Worm (Caenorhabditis elegans) whole organism, young adult: ENCODE data around the gene epg-4.

Experiments used
- ama-1 ChIP-seq, 3 experiments: fragments of 150-350 bp in 1 of 3; sonication (generic microtip) in 2 of 3; optimal IDR thresholded peaks; 2 replicates each; lab custom pipeline; 2014 to 2018; ENCODE audit warnings: missing biosample characterization in 2 of 3, missing genetic modification characterization in 2 of 3, missing genetic modification reagents in 2 of 3
- bed-1 ChIP-seq: fragments of 200-800 bp; sonication (Bioruptor generic); IDR thresholded peaks from 2 replicates; pipeline ENCODE4 v1.3.6; 2022; ENCODE audit warnings: missing genetic modification reagents, missing genetic modification characterization, missing compliant biosample characterization
- ceh-58 ChIP-seq: fragments of 200-800 bp; sonication (Bioruptor generic); IDR thresholded peaks from 2 replicates; pipeline ENCODE4 v1.3.6; 2022; ENCODE audit warnings: missing genetic modification characterization, missing compliant biosample characterization
- chd-7 ChIP-seq: sonication (generic microtip); optimal IDR thresholded peaks from 2 replicates; lab custom pipeline; 2016; ENCODE audit warnings: mild to moderate bottlenecking, missing genetic modification characterization, moderate library complexity, missing compliant biosample characterization
- gei-17 ChIP-seq: fragments of 200-800 bp; sonication (Bioruptor generic); optimal IDR thresholded peaks from 2 replicates; lab custom pipeline; 2018; ENCODE audit warnings: mild to moderate bottlenecking, missing genetic modification characterization, missing compliant biosample characterization
- nfya-1 ChIP-seq: sonication (generic microtip); optimal IDR thresholded peaks from 2 replicates; lab custom pipeline; 2017; ENCODE audit warnings: antibody characterized with exemption, missing compliant biosample characterization, missing genetic modification characterization, borderline replicate concordance; ENCODE audit not compliant: insufficient read depth
- pha-4 ChIP-seq: fragments of 150-350 bp; sonication (generic microtip); optimal IDR thresholded peaks from 2 replicates; lab custom pipeline; 2014; ENCODE audit warnings: missing biosample characterization, missing genetic modification reagents, missing genetic modification characterization
- rec-8 ChIP-seq, 2 experiments: sonication (generic microtip); optimal IDR thresholded peaks; 2 replicates each; lab custom pipeline; 2016; ENCODE audit warnings: mild to moderate bottlenecking in 2 of 2, missing genetic modification characterization in 2 of 2, missing genetic modification reagents in 2 of 2, missing genotype in 2 of 2, missing biosample characterization in 1 of 2, missing compliant biosample characterization in 1 of 2, moderate library complexity in 1 of 2
- snpc-1.1 ChIP-seq: sonication (generic microtip); optimal IDR thresholded peaks from 2 replicates; lab custom pipeline; 2017; ENCODE audit warnings: missing genetic modification characterization, mild to moderate bottlenecking, missing compliant biosample characterization, antibody characterized with exemption, moderate library complexity, missing genotype, missing genetic modification reagents; ENCODE audit not compliant: insufficient read depth
- unc-130 ChIP-seq: sonication (generic microtip); optimal IDR thresholded peaks from 2 replicates; lab custom pipeline; 2016; ENCODE audit warnings: missing genetic modification reagents, missing genetic modification characterization, missing compliant biosample characterization
- unc-62 ChIP-seq: fragments of 150-350 bp; optimal IDR thresholded peaks from 2 replicates; lab custom pipeline; 2014; ENCODE audit warnings: missing biosample characterization, missing genetic modification reagents, missing genetic modification characterization
- ztf-25 ChIP-seq: fragments of 200-800 bp; sonication (Bioruptor generic); IDR thresholded peaks from 2 replicates; pipeline ENCODE4 v1.3.6; 2022; ENCODE audit warnings: missing genetic modification reagents, missing genetic modification characterization, missing compliant biosample characterization

- TF ChIP-seq pha-4 (tag; lab: Kevin White, UChicago) (no peak), ama-1 (optimal IDR thresholded peaks at IDR 0.05; lab: Kevin White, UChicago) (no peak), ama-1 (GFP tag; optimal IDR thresholded peaks at IDR 0.05; lab: Kevin White, UChicago) (no peak), rec-8 (tag; optimal IDR thresholded peaks at IDR 0.05; lab: Kevin White, UChicago) (no peak), gei-17 (GFP tag; lab: Kevin White, UChicago) (no peak), unc-62 (GFP tag; lab: Kevin White, UChicago) (no peak), bed-1 (GFP tag; lab: Robert Waterston, UW) (no peak), unc-130 (GFP tag; lab: Kevin White, UChicago) (no peak), ztf-25 (no peak), snpc-1.1 (no peak), nfya-1 (no peak), chd-7 (tag; lab: Kevin White, UChicago) (no peak), ceh-58 (GFP tag; lab: Robert Waterston, UW) (no peak)
Measured at ce11 chrIII:7230841-7231240, 48.9 kb downstream of the epg-4 start, which contains the start of gene R151.10.
